Fruit fly (Drosophila melanogaster) whole organism, adult: Measurements from ENCODE around the gene CG44303.

Experiments used
- CG1620 ChIP-seq: fragments of 200-800 bp; sonication (Bioruptor generic); optimal IDR thresholded peaks from 2 replicates; lab custom pipeline; 2016; ENCODE audit warnings: missing biosample characterization, missing genetic modification characterization
- CG5204 ChIP-seq: fragments of 200-800 bp; sonication (Bioruptor generic); optimal IDR thresholded peaks from 2 replicates; lab custom pipeline; 2016; ENCODE audit warnings: missing biosample characterization, missing genetic modification characterization
- CG7101 ChIP-seq: fragments of 200-800 bp; sonication (Bioruptor generic); optimal IDR thresholded peaks from 2 replicates; lab custom pipeline; 2018; ENCODE audit warnings: missing biosample characterization, mild to moderate bottlenecking, missing genetic modification characterization, moderate library complexity
- Hr96 ChIP-seq: fragments of 200-800 bp; sonication (Bioruptor generic); optimal IDR thresholded peaks from 2 replicates; lab custom pipeline; 2016; ENCODE audit warnings: missing biosample characterization, missing genetic modification characterization
- cic ChIP-seq: fragments of 200-800 bp; sonication (Bioruptor generic); optimal IDR thresholded peaks from 2 replicates; lab custom pipeline; 2017; ENCODE audit warnings: missing biosample characterization, mild to moderate bottlenecking, missing genetic modification characterization, moderate library complexity
- cnc ChIP-seq, 2 experiments: fragments of >200 bp; optimal IDR thresholded peaks; 2 replicates each; lab custom pipeline; 2017
- kay ChIP-seq: fragments of 200-800 bp; sonication (Bioruptor generic); peaks from one replicate; lab custom pipeline; 2016; ENCODE audit warnings: missing biosample characterization, missing genetic modification characterization, borderline replicate concordance
- pad ChIP-seq: fragments of 200-800 bp; sonication (Bioruptor generic); optimal IDR thresholded peaks from 3 replicates; lab custom pipeline; 2017; ENCODE audit warnings: missing biosample characterization, missing genetic modification characterization, mild to moderate bottlenecking, moderate library complexity, missing genetic modification reagents
- tj ChIP-seq: fragments of 200-800 bp; sonication (Bioruptor generic); optimal IDR thresholded peaks from 3 replicates; lab custom pipeline; 2017; ENCODE audit warnings: missing biosample characterization, mild to moderate bottlenecking, missing genetic modification characterization, moderate library complexity
- toe ChIP-seq: fragments of 200-800 bp; sonication (Bioruptor generic); optimal IDR thresholded peaks from 2 replicates; lab custom pipeline; 2016; ENCODE audit warnings: missing biosample characterization, missing genetic modification characterization

dm6 chrX:6678635-6679501, 8.4 kb downstream of the CG44303 start, which contains the start of gene ND-ASHI:
- TF ChIP-seq tj (GFP tag; lab: Kevin White, UChicago) (peak; percentile 97), pad (GFP tag; lab: Kevin White, UChicago) (peak; percentile 89), CG1620 (GFP tag; lab: Kevin White, UChicago) (peak; percentile 83), toe (GFP tag; lab: Kevin White, UChicago) (no peak), cnc (optimal IDR thresholded peaks at IDR 0.05; lab: Kevin White, UChicago) (no peak), CG5204 (GFP tag; lab: Kevin White, UChicago) (no peak), cic (GFP tag; lab: Kevin White, UChicago) (peak; percentile 75), kay (no peak), CG7101 (peak; percentile 95), Hr96 (GFP tag; lab: Kevin White, UChicago) (no peak)
